Worm (Caenorhabditis elegans) whole organism, L2 larva: Measurements from ENCODE around the gene comt-1.
A peak's percentile ranks its signal among the peaks of the same experiment; 100 is the strongest.

ENCODE experiments used
- C34F6.9 ChIP-seq: fragments of 150-350 bp; optimal IDR thresholded peaks from 2 replicates; lab custom pipeline; 2014; ENCODE audit warnings: missing biosample characterization, missing genetic modification characterization
- F13H6.1 ChIP-seq: sonication (generic microtip); optimal IDR thresholded peaks from 2 replicates; lab custom pipeline; 2016; ENCODE audit warnings: missing genetic modification characterization, missing compliant biosample characterization
- R02D3.7 ChIP-seq: fragments of 150-350 bp; optimal IDR thresholded peaks from 2 replicates; lab custom pipeline; 2014; ENCODE audit warnings: missing biosample characterization, missing genetic modification characterization
- Y55F3AM.14 ChIP-seq: fragments of 200-800 bp; sonication (Bioruptor generic); optimal IDR thresholded peaks from 2 replicates; lab custom pipeline; 2018; ENCODE audit warnings: mild to moderate bottlenecking, missing genetic modification characterization, missing compliant biosample characterization
- ZK546.5 ChIP-seq: sonication (generic microtip); optimal IDR thresholded peaks from 2 replicates; lab custom pipeline; 2017; ENCODE audit warnings: missing biosample characterization, missing genetic modification characterization
- alr-1 ChIP-seq: fragments of 150-350 bp; optimal IDR thresholded peaks from 2 replicates; lab custom pipeline; 2014; ENCODE audit warnings: missing biosample characterization, missing genetic modification characterization
- aly-2 ChIP-seq: fragments of 150-350 bp; optimal IDR thresholded peaks from 2 replicates; lab custom pipeline; 2014; ENCODE audit warnings: missing biosample characterization, missing genetic modification characterization
- ama-1 ChIP-seq: fragments of 150-350 bp; optimal IDR thresholded peaks from 2 replicates; lab custom pipeline; 2018; ENCODE audit warnings: inconsistent platforms
- blmp-1 ChIP-seq: sonication (generic microtip); optimal IDR thresholded peaks from 2 replicates; lab custom pipeline; 2017; ENCODE audit warnings: missing genetic modification characterization, mild to moderate bottlenecking, missing compliant biosample characterization, antibody characterized with exemption, moderate library complexity; ENCODE audit not compliant: insufficient read depth
- ceh-16 ChIP-seq: fragments of 150-350 bp; optimal IDR thresholded peaks from 2 replicates; lab custom pipeline; 2014; ENCODE audit warnings: missing biosample characterization, missing genetic modification characterization
- ceh-82 ChIP-seq: fragments of 150-350 bp; optimal IDR thresholded peaks from 2 replicates; lab custom pipeline; 2014; ENCODE audit warnings: missing biosample characterization, missing genetic modification characterization
- crh-2 ChIP-seq: sonication (generic microtip); optimal IDR thresholded peaks from 2 replicates; lab custom pipeline; 2017; ENCODE audit warnings: missing biosample characterization, missing genetic modification characterization
- dmd-4 ChIP-seq: sonication (generic microtip); optimal IDR thresholded peaks from 2 replicates; lab custom pipeline; 2017; ENCODE audit warnings: missing biosample characterization, missing genetic modification characterization
- egl-27 ChIP-seq: sonication (generic microtip); optimal IDR thresholded peaks from 3 replicates; lab custom pipeline; 2017; ENCODE audit warnings: missing biosample characterization, missing genetic modification reagents, missing genetic modification characterization
- elt-1 ChIP-seq: fragments of 150-350 bp; optimal IDR thresholded peaks from 2 replicates; lab custom pipeline; 2014; ENCODE audit warnings: missing biosample characterization, missing genetic modification characterization
- elt-3 ChIP-seq: sonication (generic microtip); optimal IDR thresholded peaks from 2 replicates; lab custom pipeline; 2017; ENCODE audit warnings: missing biosample characterization, missing genetic modification characterization
- fos-1 ChIP-seq: fragments of 150-350 bp; optimal IDR thresholded peaks from 2 replicates; lab custom pipeline; 2014; ENCODE audit warnings: missing biosample characterization, missing genetic modification characterization
- gmeb-1 ChIP-seq: fragments of 150-350 bp; optimal IDR thresholded peaks from 2 replicates; lab custom pipeline; 2014; ENCODE audit warnings: missing biosample characterization, missing genetic modification characterization
- lin-11 ChIP-seq: fragments of 150-350 bp; sonication (generic microtip); optimal IDR thresholded peaks from 2 replicates; lab custom pipeline; 2014; ENCODE audit warnings: missing biosample characterization, missing genetic modification characterization, inconsistent platforms, mixed read lengths
- lin-13 ChIP-seq: fragments of 150-350 bp; optimal IDR thresholded peaks from 2 replicates; lab custom pipeline; 2014; ENCODE audit warnings: missing biosample characterization, missing genetic modification reagents, missing genetic modification characterization
- lin-39 ChIP-seq: fragments of 150-350 bp; optimal IDR thresholded peaks from 2 replicates; lab custom pipeline; 2014; ENCODE audit warnings: missing biosample characterization, missing genetic modification reagents, missing genetic modification characterization
- lsy-2 ChIP-seq, 2 experiments: fragments of 150-350 bp in 1 of 2; sonication (generic microtip) in 1 of 2; optimal IDR thresholded peaks; 2 replicates each; lab custom pipeline; 2014 to 2017; ENCODE audit warnings: missing biosample characterization in 2 of 2, missing genetic modification characterization in 2 of 2
- mbf-1 ChIP-seq: sonication (generic microtip); optimal IDR thresholded peaks from 2 replicates; lab custom pipeline; 2017; ENCODE audit warnings: missing biosample characterization, missing genetic modification characterization
- nhr-10 ChIP-seq: sonication (generic microtip); optimal IDR thresholded peaks from 2 replicates; lab custom pipeline; 2017; ENCODE audit warnings: missing biosample characterization, missing genetic modification characterization
- nhr-11 ChIP-seq: fragments of 150-350 bp; optimal IDR thresholded peaks from 2 replicates; lab custom pipeline; 2014; ENCODE audit warnings: missing biosample characterization, missing genetic modification characterization
- nhr-12 ChIP-seq: fragments of 150-350 bp; optimal IDR thresholded peaks from 2 replicates; lab custom pipeline; 2014; ENCODE audit warnings: missing biosample characterization, missing genetic modification characterization
- nhr-129 ChIP-seq: fragments of 150-350 bp; optimal IDR thresholded peaks from 2 replicates; lab custom pipeline; 2014; ENCODE audit warnings: missing biosample characterization, missing genetic modification characterization
- nhr-21 ChIP-seq: fragments of 150-350 bp; optimal IDR thresholded peaks from 2 replicates; lab custom pipeline; 2014; ENCODE audit warnings: missing biosample characterization, missing genetic modification characterization
- nhr-23 ChIP-seq: fragments of 150-350 bp; optimal IDR thresholded peaks from 2 replicates; lab custom pipeline; 2014; ENCODE audit warnings: missing biosample characterization, missing genetic modification reagents, missing genetic modification characterization
- nhr-237 ChIP-seq: fragments of 150-350 bp; optimal IDR thresholded peaks from 2 replicates; lab custom pipeline; 2014; ENCODE audit warnings: missing biosample characterization, missing genetic modification characterization
- nhr-25 ChIP-seq: fragments of 150-350 bp; sonication (generic microtip); optimal IDR thresholded peaks from 3 replicates; lab custom pipeline; 2014; ENCODE audit warnings: missing biosample characterization, missing genetic modification characterization
- nhr-6 ChIP-seq: fragments of 150-350 bp; optimal IDR thresholded peaks from 2 replicates; lab custom pipeline; 2014; ENCODE audit warnings: missing biosample characterization, missing genetic modification characterization
- nhr-77 ChIP-seq: fragments of 150-350 bp; optimal IDR thresholded peaks from 2 replicates; lab custom pipeline; 2014; ENCODE audit warnings: missing biosample characterization, missing genetic modification characterization
- peb-1 ChIP-seq: fragments of 150-350 bp; optimal IDR thresholded peaks from 2 replicates; lab custom pipeline; 2014; ENCODE audit warnings: missing biosample characterization, missing genetic modification characterization
- sem-4 ChIP-seq: fragments of 150-350 bp; optimal IDR thresholded peaks from 2 replicates; lab custom pipeline; 2014; ENCODE audit warnings: missing biosample characterization, missing genetic modification reagents, missing genetic modification characterization
- sma-3 ChIP-seq: sonication (generic microtip); optimal IDR thresholded peaks from 2 replicates; lab custom pipeline; 2016; ENCODE audit warnings: missing genetic modification reagents, missing genetic modification characterization, missing compliant biosample characterization
- sma-9 ChIP-seq, 2 experiments: fragments of 150-350 bp in 1 of 2; sonication (generic microtip) in 1 of 2; optimal IDR thresholded peaks; 2 replicates each; lab custom pipeline; 2014 to 2016; ENCODE audit warnings: missing genetic modification characterization in 2 of 2, mild to moderate bottlenecking in 1 of 2, missing biosample characterization in 1 of 2, missing compliant biosample characterization in 1 of 2, missing genetic modification reagents in 1 of 2, moderate library complexity in 1 of 2
- snpc-4 ChIP-seq: fragments of 150-350 bp; optimal IDR thresholded peaks from 2 replicates; lab custom pipeline; 2014; ENCODE audit warnings: missing biosample characterization, missing genetic modification characterization
- unc-39 ChIP-seq: fragments of 150-350 bp; optimal IDR thresholded peaks from 2 replicates; lab custom pipeline; 2014; ENCODE audit warnings: missing biosample characterization, missing genetic modification characterization
- unc-55 ChIP-seq: fragments of 150-350 bp; sonication (generic microtip); optimal IDR thresholded peaks from 3 replicates; lab custom pipeline; 2014; ENCODE audit warnings: missing biosample characterization, missing genetic modification reagents, missing genetic modification characterization
- ztf-11 ChIP-seq: sonication (generic microtip); optimal IDR thresholded peaks from 2 replicates; lab custom pipeline; 2017; ENCODE audit warnings: missing biosample characterization, missing genetic modification characterization

Gene comt-1

ce11 chrX:2862372-2862771 lies at the start of gene comt-1:
Gene comt-1 (minus strand): TSS chrX:2862472.
- no peak for TF ChIP-seq C34F6.9 (tag; lab: Kevin White, UChicago)

- TF ChIP-seq nhr-77 (tag; lab: Kevin White, UChicago) (no peak), lin-11 (tag; lab: Kevin White, UChicago) (no peak)
- TF ChIP-seq, all 48 proteins: peak for 0
Measured at ce11 chrX:2909227-2909626, 47.0 kb upstream of the comt-1 start, which contains the start of gene nmy-1. Gene nmy-1 (plus strand): TSS chrX:2909527.

ce11 chrX:2907296-2907873 lies 45.1 kb upstream of the comt-1 start:
- TF ChIP-seq C34F6.9 (tag; lab: Kevin White, UChicago) = no peak
- TF ChIP-seq R02D3.7 (tag; lab: Kevin White, UChicago) = no peak
- TF ChIP-seq unc-39 (tag; lab: Kevin White, UChicago) = no peak
- peak; percentile 28 for TF ChIP-seq fos-1 (tag; lab: Kevin White, UChicago)
- TF ChIP-seq nhr-11 (tag; lab: Kevin White, UChicago) = no peak
- TF ChIP-seq nhr-6 (tag; lab: Kevin White, UChicago) = no peak
- peak; percentile 49 for TF ChIP-seq nhr-129 (tag; lab: Kevin White, UChicago)
- TF ChIP-seq mbf-1 (tag; lab: Kevin White, UChicago) = no peak
- no peak for TF ChIP-seq nhr-237 (tag; lab: Kevin White, UChicago)
- no peak for TF ChIP-seq peb-1
- TF ChIP-seq nhr-25 (tag; lab: Kevin White, UChicago) = no peak
- TF ChIP-seq egl-27 = no peak
- TF ChIP-seq elt-1 (tag; lab: Kevin White, UChicago) = peak; percentile 80
- peak; percentile 50 for TF ChIP-seq ceh-16 (tag; lab: Kevin White, UChicago)
- TF ChIP-seq lin-39 = no peak
- TF ChIP-seq crh-2 = no peak
- no peak for TF ChIP-seq elt-3 (tag; lab: Kevin White, UChicago)
- TF ChIP-seq ama-1 (lab: Kevin White, UChicago) = no peak
- TF ChIP-seq ztf-11 (tag; lab: Kevin White, UChicago) = no peak
- TF ChIP-seq unc-55 = no peak
- no peak for TF ChIP-seq nhr-21 (tag; lab: Kevin White, UChicago)
- no peak for TF ChIP-seq ZK546.5
- TF ChIP-seq sma-9 (GFP tag; optimal IDR thresholded peaks at IDR 0.05; lab: Kevin White, UChicago) = peak; percentile 37
- no peak for TF ChIP-seq sma-9 (tag; optimal IDR thresholded peaks at IDR 0.05; lab: Kevin White, UChicago)

ce11 chrX:2906062-2906732 lies 43.9 kb upstream of the comt-1 start:
- TF ChIP-seq snpc-4 (no peak), unc-55 (no peak), lin-13 (GFP tag; lab: Kevin White, UChicago) (no peak), fos-1 (tag; lab: Kevin White, UChicago) (peak; percentile 98), sma-9 (GFP tag; optimal IDR thresholded peaks at IDR 0.05; lab: Kevin White, UChicago) (no peak), sma-9 (tag; optimal IDR thresholded peaks at IDR 0.05; lab: Kevin White, UChicago) (no peak)

ce11 chrX:2903715-2904419 lies 41.6 kb upstream of the comt-1 start:
- TF ChIP-seq nhr-77 (tag; lab: Kevin White, UChicago) (no peak), lin-13 (GFP tag; lab: Kevin White, UChicago) (no peak), crh-2 (no peak), mbf-1 (tag; lab: Kevin White, UChicago) (no peak), nhr-10 (tag; lab: Kevin White, UChicago) (no peak), lin-39 (no peak), nhr-25 (tag; lab: Kevin White, UChicago) (peak; percentile 18), dmd-4 (no peak), Y55F3AM.14 (GFP tag; lab: Kevin White, UChicago) (no peak), F13H6.1 (tag; lab: Kevin White, UChicago) (no peak), ceh-82 (tag; lab: Kevin White, UChicago) (no peak), lsy-2 (tag; optimal IDR thresholded peaks at IDR 0.05; lab: Kevin White, UChicago) (no peak), nhr-23 (tag; lab: Kevin White, UChicago) (no peak), sma-9 (GFP tag; optimal IDR thresholded peaks at IDR 0.05; lab: Kevin White, UChicago) (no peak), sma-9 (tag; optimal IDR thresholded peaks at IDR 0.05; lab: Kevin White, UChicago) (no peak), gmeb-1 (tag; lab: Kevin White, UChicago) (no peak), alr-1 (tag; lab: Kevin White, UChicago) (no peak), sem-4 (tag; lab: Kevin White, UChicago) (no peak), elt-1 (tag; lab: Kevin White, UChicago) (no peak), ama-1 (lab: Kevin White, UChicago) (no peak), ztf-11 (tag; lab: Kevin White, UChicago) (no peak), egl-27 (no peak), snpc-4 (no peak), nhr-21 (tag; lab: Kevin White, UChicago) (peak; percentile 5), aly-2 (tag; lab: Kevin White, UChicago) (no peak), unc-39 (tag; lab: Kevin White, UChicago) (no peak), nhr-12 (tag; lab: Kevin White, UChicago) (no peak), sma-3 (GFP tag; lab: Kevin White, UChicago) (no peak), blmp-1 (tag; lab: Kevin White, UChicago) (no peak)
